Fruit fly (Drosophila melanogaster) Kc167 (cell line): ENCODE results near the gene CG5966.
"Not testable (repeated sequence)": the region's sequence is repeated elsewhere in the genome, so short reads cannot be mapped to it uniquely, and the experiment has no call there.

Experiments
- Myc ChIP-seq: fragments of >200 bp; optimal IDR thresholded peaks from 2 replicates; lab custom pipeline; 2017; ENCODE audit warnings: missing external identifiers
- Sin3A ChIP-seq: fragments of >200 bp; optimal IDR thresholded peaks from 2 replicates; lab custom pipeline; 2018; ENCODE audit warnings: missing external identifiers
- h ChIP-seq: fragments of >200 bp; optimal IDR thresholded peaks from 3 replicates; lab custom pipeline; 2018; ENCODE audit warnings: missing external identifiers
- insv ChIP-seq: fragments of >200 bp; optimal IDR thresholded peaks from 3 replicates; lab custom pipeline; 2018; ENCODE audit warnings: missing external identifiers
- psq ChIP-seq: fragments of >200 bp; optimal IDR thresholded peaks from 2 replicates; lab custom pipeline; 2017; ENCODE audit warnings: missing external identifiers
- ttk ChIP-seq: sonication (Bioruptor generic); optimal IDR thresholded peaks from 2 replicates; lab custom pipeline; 2017; ENCODE audit warnings: missing external identifiers

Gene CG5966

DNA sequence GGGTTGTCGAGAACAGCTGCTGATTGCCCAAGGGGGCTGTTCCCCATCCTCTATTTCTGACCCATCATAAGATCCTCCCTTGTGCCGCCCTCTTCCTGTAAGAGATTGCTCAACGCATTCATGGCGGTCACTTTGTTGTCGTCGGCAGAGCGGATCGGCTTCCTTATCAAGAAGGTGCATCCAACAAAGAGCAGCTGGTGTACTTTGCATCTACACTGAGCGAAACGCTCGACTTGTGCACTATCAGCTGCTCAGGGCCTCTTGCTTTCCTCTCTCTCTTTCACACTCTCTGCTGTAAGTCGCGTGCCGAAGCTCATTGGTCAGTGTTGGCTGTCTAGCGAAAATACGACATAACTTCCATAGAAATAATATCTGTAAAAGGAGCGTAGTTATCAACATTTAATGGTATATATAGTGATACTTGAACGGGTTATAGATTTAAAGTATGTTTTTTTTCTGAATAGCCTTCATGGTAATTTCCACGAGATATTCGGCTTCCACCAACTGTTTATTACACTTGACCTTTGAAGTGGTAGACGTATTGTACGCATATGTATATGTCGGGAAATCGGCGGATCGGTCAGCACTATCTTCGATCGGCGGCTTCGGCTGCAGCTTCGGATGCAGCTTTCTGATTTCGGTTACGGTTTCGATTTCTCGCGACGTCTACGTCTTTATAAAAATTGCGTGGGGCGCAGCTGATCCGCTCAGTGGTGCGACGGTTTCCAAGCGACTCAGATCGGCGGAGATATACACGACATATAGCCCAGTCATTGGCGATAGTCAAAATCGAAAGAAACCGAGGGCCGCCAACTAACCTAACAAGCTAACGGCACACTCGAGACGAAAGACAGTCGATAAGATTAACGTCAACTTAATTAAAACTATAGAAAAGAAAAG lies at the start of gene CG5966:
Gene CG5966 (plus strand): TSS at position 704 of the 900 bp plus-strand sequence.
- TF ChIP-seq h (no peak), ttk (no peak), Myc (no peak), psq (no peak), insv (lab: Kevin White, UChicago) (no peak), Sin3A (no peak)

DNA sequence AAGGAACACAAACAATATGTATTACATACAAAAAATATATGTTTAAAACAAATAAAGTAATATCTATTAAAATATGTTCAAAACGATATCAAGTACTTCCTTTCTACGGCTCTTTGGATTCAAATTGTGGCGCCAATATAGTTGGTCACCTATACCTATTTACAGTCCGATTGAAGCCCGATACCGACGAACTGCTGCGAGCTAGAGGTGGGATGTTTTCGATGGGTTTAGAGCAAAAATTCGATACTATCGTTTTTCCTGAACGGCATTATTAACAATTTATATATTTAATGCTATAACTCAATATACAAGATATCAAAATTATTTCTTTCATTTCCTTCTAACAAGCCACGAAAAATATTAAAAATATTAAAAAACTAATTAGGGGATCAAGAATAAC lies 46.8 kb upstream of the CG5966 start:
- no peak for TF ChIP-seq Sin3A
- TF ChIP-seq ttk = no peak
- no peak for TF ChIP-seq psq
- no peak for TF ChIP-seq insv (lab: Kevin White, UChicago)
- TF ChIP-seq h = no peak

DNA sequence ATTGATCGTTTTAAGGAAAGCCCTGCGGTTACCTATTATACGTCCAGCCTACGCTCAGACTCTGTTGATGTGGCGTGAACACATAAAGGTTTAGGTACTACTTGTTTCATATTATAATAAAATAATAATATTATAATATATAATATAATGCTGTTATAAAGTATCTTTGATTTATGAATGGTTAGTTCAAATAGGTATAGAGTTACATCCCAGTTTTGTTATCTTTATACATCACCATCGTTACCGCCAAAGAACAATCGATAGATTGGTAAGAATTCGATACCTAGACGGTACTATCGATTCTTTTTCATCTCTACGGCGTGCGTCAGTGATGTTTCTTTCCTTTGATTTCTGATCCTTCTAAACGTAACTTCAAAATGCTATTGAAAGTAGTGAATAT lies 46.3 kb upstream of the CG5966 start, which contains the start of gene CG12728:
Gene CG12728 (plus strand): TSS at position 301 of the 400 bp plus-strand sequence.
- TF ChIP-seq h, Sin3A, Myc: not testable (repeated sequence)

DNA sequence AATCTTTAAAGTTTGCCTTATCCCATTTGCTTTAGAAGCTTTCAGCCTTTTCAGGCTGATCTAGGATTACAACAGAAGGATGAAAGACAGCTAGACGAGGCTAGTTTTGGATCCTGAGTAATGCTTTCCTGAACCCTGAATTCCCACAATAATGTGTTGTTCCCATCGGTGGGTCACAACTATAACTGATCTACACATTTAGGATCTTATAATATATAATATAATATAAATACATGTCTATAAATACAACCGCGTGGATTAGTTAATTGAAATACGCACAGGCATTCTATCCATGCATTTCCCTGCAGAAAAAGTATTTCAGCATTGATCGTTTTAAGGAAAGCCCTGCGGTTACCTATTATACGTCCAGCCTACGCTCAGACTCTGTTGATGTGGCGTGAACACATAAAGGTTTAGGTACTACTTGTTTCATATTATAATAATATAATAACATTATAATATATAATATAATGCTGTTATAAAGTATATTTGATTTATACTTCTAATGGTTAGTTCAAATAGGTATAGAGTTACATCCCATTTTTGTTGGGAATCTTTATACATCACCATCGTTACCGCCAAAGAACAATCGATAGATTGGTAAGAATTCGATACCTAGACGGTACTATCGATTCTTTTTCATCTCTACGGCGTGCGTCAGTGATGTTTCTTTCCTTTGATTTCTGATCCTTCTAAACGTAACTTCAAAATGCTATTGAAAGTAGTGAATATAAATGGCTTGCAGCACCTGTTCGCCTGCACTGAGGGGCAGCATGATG lies 43.4 kb upstream of the CG5966 start, which contains the start of gene CG32756:
Gene CG32756 (plus strand): TSS at position 631 of the 779 bp plus-strand sequence.
- not testable (repeated sequence) for TF ChIP-seq insv (lab: Kevin White, UChicago); psq; Myc

DNA sequence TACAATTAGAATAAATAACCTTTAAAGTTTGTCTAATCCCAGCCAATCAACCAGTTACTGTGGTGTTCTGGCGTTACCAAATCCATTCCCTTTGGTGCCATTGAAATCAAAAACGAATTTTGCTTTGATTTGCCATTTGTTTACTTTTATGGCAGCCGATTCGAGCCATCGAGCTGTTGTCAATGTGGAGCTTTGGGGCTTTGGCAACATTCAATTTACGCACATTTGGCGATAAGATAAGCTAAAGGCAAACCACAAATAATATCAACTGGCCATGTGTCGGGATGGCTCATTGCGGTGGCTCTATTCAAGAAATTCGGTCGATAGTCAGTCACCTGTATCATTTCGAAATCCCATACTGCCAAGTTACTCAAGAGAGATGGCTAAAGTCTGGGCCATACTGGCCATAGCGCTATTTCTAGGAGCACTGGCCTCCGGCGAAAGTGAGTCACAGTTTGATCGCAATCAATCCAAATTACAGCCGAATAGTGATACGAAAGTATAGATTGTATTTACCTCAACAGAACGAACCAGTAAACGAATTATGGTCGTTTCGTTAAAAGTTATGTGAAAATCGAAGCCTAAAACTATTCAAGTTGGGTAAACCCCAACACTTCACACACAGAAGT lies 40.6 kb upstream of the CG5966 start, which contains the start of gene CG6041:
Gene CG6041 (plus strand): TSS at position 291 of the 629 bp plus-strand sequence.
- TF ChIP-seq psq (no peak), Myc (no peak), insv (lab: Kevin White, UChicago) (no peak), Sin3A (no peak), ttk (no peak), h (no peak)

DNA sequence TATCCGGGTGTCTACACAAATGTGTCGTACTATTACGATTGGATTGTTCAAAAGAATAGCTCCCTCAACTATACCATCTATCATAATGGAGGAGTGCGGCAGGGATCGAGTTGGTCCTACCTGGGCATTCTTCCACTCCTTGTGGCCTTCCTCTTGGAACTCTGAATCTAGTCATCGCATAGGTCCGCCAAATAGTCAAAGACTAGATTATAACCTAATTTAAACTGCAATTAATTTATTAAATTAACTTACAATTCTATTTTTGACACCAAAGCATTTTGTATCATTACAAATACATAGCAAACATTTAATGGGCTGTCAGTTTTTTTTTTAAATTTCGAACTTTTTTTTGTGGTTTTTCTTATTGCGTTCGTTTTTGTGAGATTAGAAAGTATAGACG lies 38.6 kb upstream of the CG5966 start, which contains the start of gene CG32755:
Gene CG32755 (plus strand): TSS at position 301 of the 400 bp plus-strand sequence.
- TF ChIP-seq psq = no peak
- TF ChIP-seq ttk = no peak
- no peak for TF ChIP-seq Myc

DNA sequence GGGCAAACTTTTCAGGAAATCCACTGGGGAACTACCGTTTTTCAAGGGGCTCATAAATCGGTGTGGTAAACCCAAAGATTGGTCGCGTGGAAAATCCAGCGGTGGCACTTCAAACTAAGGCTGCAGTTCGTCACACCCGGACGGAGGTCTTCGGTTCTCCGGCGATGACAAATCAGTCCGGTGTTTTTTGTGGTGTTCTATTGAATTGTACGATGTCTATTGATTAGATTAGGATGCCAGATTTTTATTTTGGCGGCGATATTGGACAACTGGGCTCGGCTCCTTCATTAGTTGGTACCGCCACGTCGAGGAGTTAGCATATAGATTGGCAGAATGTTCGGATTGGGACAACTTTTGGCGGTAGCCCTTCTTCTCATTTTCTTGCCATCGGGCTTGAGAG lies 36.3 kb upstream of the CG5966 start, which contains the start of gene CG6048:
Gene CG6048 (plus strand): TSS at position 301 of the 400 bp plus-strand sequence.
- TF ChIP-seq insv (lab: Kevin White, UChicago) = no peak
- TF ChIP-seq psq = no peak
- TF ChIP-seq ttk = no peak
- TF ChIP-seq Sin3A = no peak
- no peak for TF ChIP-seq Myc
- TF ChIP-seq h = no peak

DNA sequence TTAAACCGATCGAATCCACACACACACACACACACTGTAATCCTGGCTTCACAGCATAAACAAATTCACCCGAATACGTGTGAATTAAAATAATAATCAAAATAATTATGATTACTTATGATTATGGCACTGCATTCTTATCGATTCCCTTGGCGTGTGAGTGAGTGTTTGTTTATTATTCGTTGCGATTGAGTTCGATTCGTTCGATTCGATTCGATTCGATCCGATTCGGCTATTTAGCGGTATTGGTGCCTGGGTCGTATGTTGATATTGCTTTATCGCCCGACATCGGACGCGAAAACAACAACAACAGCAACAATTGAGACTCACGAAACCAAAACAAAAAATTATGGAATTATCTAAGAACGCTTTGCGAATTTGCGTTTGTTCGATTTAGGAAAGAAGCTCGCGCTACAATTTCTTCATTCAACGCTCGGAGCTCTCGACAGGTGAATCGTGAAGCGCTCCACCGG lies 33.3 kb upstream of the CG5966 start, which contains the start of gene CG6067:
Gene CG6067 (plus strand): TSS at position 423 of the 473 bp plus-strand sequence.
- no peak for TF ChIP-seq Myc
- TF ChIP-seq insv (lab: Kevin White, UChicago) = no peak
- no peak for TF ChIP-seq psq
- no peak for TF ChIP-seq Sin3A
- TF ChIP-seq ttk = no peak
- no peak for TF ChIP-seq h

DNA sequence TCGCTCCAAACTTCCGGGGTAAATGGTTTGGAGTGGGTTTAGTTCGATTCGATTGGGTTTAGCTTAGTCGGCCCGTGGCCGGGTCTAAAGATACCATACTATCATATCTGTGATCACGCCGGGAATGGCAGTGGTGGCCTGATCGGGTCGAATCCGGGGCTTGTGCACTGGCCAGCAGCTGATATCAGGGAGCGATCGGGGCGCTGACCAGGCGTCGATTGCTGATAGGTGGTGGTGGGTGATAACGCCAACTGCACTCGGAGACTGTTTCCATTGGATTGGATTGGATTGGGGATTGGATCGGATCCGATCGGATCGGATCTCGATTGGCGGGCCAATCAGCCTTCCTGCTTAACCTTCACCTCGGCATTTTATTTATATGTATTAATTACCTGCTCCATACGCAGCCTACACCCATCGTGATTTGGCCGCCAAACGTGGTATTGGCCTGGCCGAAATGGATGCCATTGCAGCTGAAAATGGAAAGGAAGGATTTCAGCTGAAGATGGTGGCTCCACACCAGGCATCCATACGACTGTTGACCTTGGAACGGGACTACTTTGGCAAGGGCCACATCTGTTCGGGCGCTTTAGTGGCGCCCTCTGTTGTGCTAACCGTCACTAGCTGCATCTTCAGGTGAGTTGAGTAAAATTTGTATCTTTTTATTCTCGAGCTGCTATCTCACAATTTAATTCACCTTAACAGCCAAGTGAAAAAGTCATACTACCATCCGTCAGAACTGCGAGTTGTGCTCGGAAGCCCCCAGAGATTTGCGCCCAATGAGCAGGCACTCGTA lies 31.7 kb upstream of the CG5966 start:
- TF ChIP-seq Myc (no peak), psq (no peak), insv (lab: Kevin White, UChicago) (no peak), Sin3A (no peak), ttk (no peak), h (no peak)

DNA sequence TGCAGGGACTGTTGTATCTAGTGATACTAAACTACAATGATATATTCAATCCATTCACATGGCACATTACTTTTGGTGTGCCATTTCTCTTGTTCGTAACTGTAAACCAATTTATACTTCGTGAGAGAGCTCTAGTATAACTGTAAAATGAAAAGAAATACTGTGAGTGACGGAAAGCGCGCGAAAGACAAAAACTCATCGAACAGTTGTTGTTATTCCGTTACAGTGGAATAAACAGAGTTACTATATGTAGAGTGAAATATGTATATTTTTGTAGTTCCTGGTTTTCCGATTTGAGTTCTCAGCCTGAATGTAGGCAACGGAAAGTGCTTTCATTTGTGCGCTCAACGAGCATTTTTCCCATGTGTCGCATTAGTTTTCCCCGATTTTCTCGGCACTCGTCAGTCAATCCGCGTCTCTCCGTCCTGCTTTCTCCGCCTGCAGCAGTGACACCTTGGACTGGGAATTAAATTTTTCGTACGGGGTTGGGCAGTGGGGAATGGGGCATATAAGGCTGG lies 24.4 kb upstream of the CG5966 start:
- no peak for TF ChIP-seq insv (lab: Kevin White, UChicago)
- no peak for TF ChIP-seq ttk
- no peak for TF ChIP-seq psq
- no peak for TF ChIP-seq Myc
- no peak for TF ChIP-seq h
- TF ChIP-seq Sin3A = no peak

DNA sequence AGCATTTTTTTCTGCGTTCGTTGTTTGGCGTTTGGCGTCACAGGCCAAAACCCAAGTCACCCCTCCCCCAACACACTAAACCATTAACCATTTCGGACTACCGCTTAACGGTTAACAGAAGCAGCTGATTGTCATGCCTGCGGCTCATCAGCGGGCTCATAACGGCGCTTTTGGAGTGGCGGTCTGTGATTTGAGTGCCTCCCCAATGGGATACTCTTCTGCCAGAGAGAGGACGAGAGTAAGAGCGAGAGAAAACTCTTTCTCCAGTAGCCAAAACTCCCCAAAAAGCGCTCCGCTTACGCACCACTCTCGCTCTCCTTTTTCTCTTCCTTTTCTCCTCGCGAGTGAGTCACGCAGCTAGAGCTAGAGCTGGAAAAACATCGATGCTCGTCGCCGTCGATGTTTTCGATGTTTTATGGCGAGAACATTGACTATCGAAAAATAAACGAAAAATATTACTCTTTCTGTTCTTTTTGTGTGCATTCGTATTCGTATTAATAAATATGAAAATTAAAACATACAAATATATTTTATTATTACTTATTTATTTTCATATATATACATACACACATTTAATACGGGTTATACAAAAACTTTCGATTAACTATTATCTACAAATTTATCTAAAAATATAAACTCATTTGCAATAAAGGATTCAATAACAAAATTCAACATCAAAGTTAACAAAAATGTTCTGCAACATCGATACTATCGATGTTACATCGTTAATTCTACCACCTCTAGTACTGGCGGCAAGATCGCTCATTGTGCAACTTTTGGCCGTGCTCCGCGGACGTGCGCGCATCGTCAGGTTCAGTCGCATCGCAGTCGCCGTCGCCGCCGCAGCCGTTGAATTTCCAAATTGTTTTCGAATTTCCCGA lies 22.8 kb upstream of the CG5966 start, which contains the start of gene Grip:
Gene Grip (plus strand): TSS at position 763 of the 881 bp plus-strand sequence.
- TF ChIP-seq insv (lab: Kevin White, UChicago) = no peak
